Fruit fly (Drosophila melanogaster) whole organism: ENCODE measurements around the gene CG12519.
"Not testable (repeated sequence)": the region's sequence is repeated elsewhere in the genome, so short reads cannot be mapped to it uniquely, and the experiment has no call there.

ENCODE experiments used
- CG8478 ChIP-seq: fragments of >200 bp; optimal IDR thresholded peaks from 2 replicates; lab custom pipeline; 2018; ENCODE audit warnings: inconsistent platforms
- Dll ChIP-seq: fragments of >200 bp; optimal IDR thresholded peaks from 2 replicates; lab custom pipeline; 2017
- EcR ChIP-seq, 2 experiments: fragments of >200 bp; optimal IDR thresholded peaks; 2 replicates each; lab custom pipeline; 2017; ENCODE audit warnings: missing biosample characterization in 2 of 2, missing genetic modification characterization in 2 of 2, missing genetic modification reagents in 2 of 2
- pan ChIP-seq: fragments of >200 bp; optimal IDR thresholded peaks from 2 replicates; lab custom pipeline; 2017
- psq ChIP-seq: fragments of >200 bp; optimal IDR thresholded peaks from 2 replicates; lab custom pipeline; 2017
- usp ChIP-seq: fragments of >200 bp; optimal IDR thresholded peaks from 2 replicates; lab custom pipeline; 2017; ENCODE audit warnings: missing biosample characterization, missing genetic modification characterization, mixed read lengths

Gene CG12519

dm6 chr3L:19487260-19487659 is 15.0 kb downstream of the CG12519 start, which contains the start of gene CG32212:
Gene CG32212, plus strand, starts transcription at chr3L:19487560.
- TF ChIP-seq pan; psq; EcR (GFP tag; optimal IDR thresholded peaks at IDR 0.05; lab: Kevin White, UChicago): not testable (repeated sequence)

dm6 chr3L:19494954-19495353 is 22.7 kb downstream of the CG12519 start:
- TF ChIP-seq CG8478 (lab: Kevin White, UChicago) (no peak), Dll (no peak), EcR (GFP tag; optimal IDR thresholded peaks at IDR 0.05; lab: Kevin White, UChicago) (no peak), psq (no peak), usp (GFP tag; lab: Kevin White, UChicago) (no peak), pan (no peak)

dm6 chr3L:19495991-19496588 is 23.8 kb downstream of the CG12519 start:
- TF ChIP-seq EcR (GFP tag; optimal IDR thresholded peaks at IDR 0.05; lab: Kevin White, UChicago) = no peak
- TF ChIP-seq usp (GFP tag; lab: Kevin White, UChicago) = no peak
- no peak for TF ChIP-seq CG8478 (lab: Kevin White, UChicago)
- no peak for TF ChIP-seq pan

- TF ChIP-seq CG8478 (lab: Kevin White, UChicago) (no peak), Dll (no peak), psq (no peak), EcR (GFP tag; optimal IDR thresholded peaks at IDR 0.05; lab: Kevin White, UChicago) (no peak), pan (no peak), usp (GFP tag; lab: Kevin White, UChicago) (no peak)
These were observed 24.3 kb downstream of the CG12519 start for dm6 chr3L:19496600-19496999.

dm6 chr3L:19497135-19497534 is 24.8 kb downstream of the CG12519 start:
- no peak for TF ChIP-seq EcR (GFP tag; optimal IDR thresholded peaks at IDR 0.05; lab: Kevin White, UChicago)
- TF ChIP-seq psq = no peak
- TF ChIP-seq Dll = no peak
- no peak for TF ChIP-seq CG8478 (lab: Kevin White, UChicago)
- no peak for TF ChIP-seq pan
- TF ChIP-seq usp (GFP tag; lab: Kevin White, UChicago) = no peak

DNA sequence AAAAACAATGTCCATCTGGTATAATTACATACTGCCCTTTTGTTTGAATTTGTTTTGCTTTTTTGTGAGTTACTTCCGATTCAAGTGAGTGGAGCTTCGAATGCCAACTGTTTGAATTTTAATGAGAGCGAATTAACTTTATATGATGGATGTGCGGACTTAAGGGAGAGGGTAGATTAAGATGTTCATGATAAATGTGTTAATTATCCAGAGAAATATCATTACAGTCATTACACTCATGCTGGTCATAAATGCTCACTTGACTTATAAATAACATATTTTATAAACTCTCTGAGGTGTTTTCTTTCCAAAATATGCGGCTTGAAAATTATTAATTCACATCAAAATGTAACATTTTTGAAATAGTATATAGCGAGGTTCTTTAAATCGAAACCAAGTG is 25.3 kb downstream of the CG12519 start, which contains the start of gene CG9449:
Gene CG9449 (minus strand): TSS at position 101 of the 400 bp plus-strand sequence.
- no peak for TF ChIP-seq usp (GFP tag; lab: Kevin White, UChicago)
- no peak for TF ChIP-seq pan
- no peak for TF ChIP-seq Dll
- no peak for TF ChIP-seq EcR (GFP tag; optimal IDR thresholded peaks at IDR 0.05; lab: Kevin White, UChicago)
- no peak for TF ChIP-seq psq
- TF ChIP-seq CG8478 (lab: Kevin White, UChicago) = no peak

- TF ChIP-seq CG8478 (lab: Kevin White, UChicago) (no peak), Dll (no peak), EcR (GFP tag; optimal IDR thresholded peaks at IDR 0.05; lab: Kevin White, UChicago) (no peak), usp (GFP tag; lab: Kevin White, UChicago) (no peak), psq (no peak), pan (no peak)
These were observed 27.0 kb downstream of the CG12519 start for dm6 chr3L:19499334-19499733.

- TF ChIP-seq psq = no peak
- no peak for TF ChIP-seq EcR (GFP tag; optimal IDR thresholded peaks at IDR 0.05; lab: Kevin White, UChicago)
- TF ChIP-seq Dll = no peak
- no peak for TF ChIP-seq usp (GFP tag; lab: Kevin White, UChicago)
- no peak for TF ChIP-seq pan
- TF ChIP-seq CG8478 (lab: Kevin White, UChicago) = no peak
These were observed 28.4 kb downstream of the CG12519 start, which contains the start of gene CG9451 for dm6 chr3L:19500698-19501097. Gene CG9451, minus strand, starts transcription at chr3L:19500798.

DNA sequence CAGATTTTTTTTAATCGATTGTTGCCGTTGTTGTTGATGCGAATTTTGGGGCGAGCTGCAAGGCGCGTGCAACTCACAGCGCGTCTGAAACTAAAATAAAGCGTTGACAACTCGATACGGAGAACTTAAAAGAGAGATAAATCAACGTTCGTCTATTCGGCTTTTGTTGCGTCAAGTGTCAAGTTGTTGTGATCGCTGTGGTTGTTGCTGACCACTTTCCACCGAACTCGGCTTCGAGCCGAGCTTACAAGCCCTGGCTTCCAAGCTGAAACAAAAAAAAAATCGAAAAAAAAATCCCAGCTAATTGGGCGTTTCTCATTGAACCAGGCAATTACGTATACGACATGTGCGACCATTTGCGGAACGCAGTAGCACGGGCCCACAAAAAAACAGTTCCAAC is 31.5 kb downstream of the CG12519 start, which contains the start of gene CG9452:
Gene CG9452 (minus strand): TSS at position 101 of the 400 bp plus-strand sequence.
- TF ChIP-seq CG8478 (lab: Kevin White, UChicago) = no peak
- TF ChIP-seq pan = no peak
- no peak for TF ChIP-seq EcR (GFP tag; optimal IDR thresholded peaks at IDR 0.05; lab: Kevin White, UChicago)
- TF ChIP-seq psq = no peak
- no peak for TF ChIP-seq usp (GFP tag; lab: Kevin White, UChicago)
- no peak for TF ChIP-seq Dll

DNA sequence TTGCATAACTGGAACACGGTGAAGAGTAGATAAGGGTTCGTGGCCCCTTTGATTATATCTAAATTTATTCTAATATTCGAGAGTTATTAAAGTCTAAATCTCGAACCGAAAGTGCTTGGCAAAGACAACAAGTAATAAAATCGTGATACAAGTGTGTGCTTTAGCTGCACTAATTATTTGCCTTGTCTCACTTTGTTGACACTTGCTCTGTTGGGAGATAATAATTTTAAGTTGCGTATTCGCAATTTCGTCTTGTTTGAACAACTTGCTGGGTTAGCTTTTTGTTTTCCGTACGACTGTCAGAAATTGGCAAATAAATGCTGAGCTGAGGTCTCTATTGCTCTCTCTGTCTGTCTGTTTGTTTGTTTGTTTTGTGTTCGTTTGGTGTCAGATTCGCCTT is 32.4 kb downstream of the CG12519 start:
- TF ChIP-seq CG8478 (lab: Kevin White, UChicago) (no peak), psq (no peak), usp (GFP tag; lab: Kevin White, UChicago) (no peak), pan (no peak), EcR (GFP tag; optimal IDR thresholded peaks at IDR 0.05; lab: Kevin White, UChicago) (no peak), Dll (no peak)

dm6 chr3L:19512672-19513071 is 40.4 kb downstream of the CG12519 start:
- TF ChIP-seq Dll (no peak), EcR (GFP tag; optimal IDR thresholded peaks at IDR 0.05; lab: Kevin White, UChicago) (no peak), psq (no peak), usp (GFP tag; lab: Kevin White, UChicago) (no peak), pan (no peak), CG8478 (lab: Kevin White, UChicago) (no peak)

DNA sequence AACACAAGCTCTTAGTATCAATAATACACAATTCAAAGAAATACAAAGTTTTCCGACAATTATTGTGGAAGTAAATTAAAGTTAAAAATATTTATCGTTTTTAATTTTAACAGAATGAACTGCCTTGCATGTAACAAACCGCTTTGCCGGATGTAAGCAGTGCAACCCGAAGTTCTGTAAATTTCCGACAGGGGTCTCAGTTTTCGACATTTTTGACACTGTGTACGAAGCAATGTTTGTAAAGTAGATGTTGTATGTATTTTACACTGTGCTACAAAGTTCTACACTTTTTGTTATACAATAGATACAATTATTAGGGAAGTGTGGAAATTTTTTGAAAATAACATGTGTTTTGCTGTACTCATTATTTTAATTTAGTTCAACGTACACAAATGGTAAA is 44.3 kb downstream of the CG12519 start:
- no peak for TF ChIP-seq Dll

dm6 chr3L:19518232-19518631 is 45.9 kb downstream of the CG12519 start, which contains the start of gene Cpr76Ba:
Gene Cpr76Ba, minus strand, starts transcription at chr3L:19518332.
- TF ChIP-seq usp (GFP tag; lab: Kevin White, UChicago) (no peak), EcR (GFP tag; optimal IDR thresholded peaks at IDR 0.05; lab: Kevin White, UChicago) (no peak), pan (no peak), Dll (no peak), psq (no peak), CG8478 (lab: Kevin White, UChicago) (no peak)
